Worm (Caenorhabditis elegans): ENCODE measurements around the gene K12B6.9.

DNA sequence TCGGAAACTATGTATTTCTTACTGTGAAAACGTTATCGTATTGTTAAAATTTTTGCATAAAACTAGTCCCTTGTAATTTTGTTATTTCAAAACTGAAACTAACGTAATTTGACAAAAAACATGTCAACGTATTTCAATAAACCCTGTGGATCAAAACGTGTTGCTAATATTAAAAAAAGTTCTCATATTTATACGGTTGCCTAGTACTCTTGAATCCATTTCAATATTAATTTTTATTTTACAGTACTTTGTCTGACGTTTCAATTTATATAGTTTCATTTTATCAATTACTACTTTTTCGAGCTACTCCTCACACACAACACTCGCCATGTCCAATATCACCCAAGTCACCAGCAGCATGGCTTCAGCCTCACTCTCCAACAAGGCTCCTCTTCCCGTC lies 11.0 kb upstream of the K12B6.9 start, which contains the start of gene sago-1:
- TF ChIP-seq W03F9.2 (tag; optimal IDR thresholded peaks at IDR 0.05) (no peak), dao-5 (tag; optimal IDR thresholded peaks at IDR 0.05) (no peak)

Measured in whole organism, L4/young adult.